Fruit fly (Drosophila melanogaster) whole organism, embryonic: ENCODE data around the gene tomb.

ENCODE experiments used
- CG10209 ChIP-seq: fragments of 200-800 bp; sonication (Bioruptor generic); optimal IDR thresholded peaks from 3 replicates; lab custom pipeline; 2017; ENCODE audit warnings: missing biosample characterization, mild to moderate bottlenecking, missing genetic modification characterization, missing genetic modification reagents
- CG10565 ChIP-seq: fragments of 200-800 bp; sonication (Bioruptor generic); optimal IDR thresholded peaks from 3 replicates; lab custom pipeline; 2016; ENCODE audit warnings: missing biosample characterization, mild to moderate bottlenecking, missing genetic modification characterization
- CG12744 ChIP-seq: fragments of 200-800 bp; sonication (Bioruptor generic); optimal IDR thresholded peaks from 2 replicates; lab custom pipeline; 2016; ENCODE audit warnings: missing biosample characterization, missing genetic modification characterization
- CG12769 ChIP-seq: fragments of 200-800 bp; sonication (Bioruptor generic); optimal IDR thresholded peaks from 2 replicates; lab custom pipeline; 2019; ENCODE audit warnings: missing biosample characterization, mild to moderate bottlenecking, missing genetic modification characterization, moderate library complexity
- CG13123 ChIP-seq: fragments of 200-800 bp; sonication (Bioruptor generic); optimal IDR thresholded peaks from 2 replicates; lab custom pipeline; 2016; ENCODE audit warnings: missing biosample characterization, missing genetic modification characterization
- CG13624 ChIP-seq: fragments of 200-800 bp; sonication (Bioruptor generic); optimal IDR thresholded peaks from 2 replicates; lab custom pipeline; 2016; ENCODE audit warnings: missing biosample characterization, missing genetic modification characterization
- CG14014 ChIP-seq: fragments of 200-800 bp; sonication (Bioruptor generic); IDR thresholded peaks from 2 replicates; pipeline ENCODE4 v1.3.6; 2022; ENCODE audit warnings: missing biosample characterization, missing genetic modification characterization
- CG1529 ChIP-seq: fragments of 200-800 bp; sonication (Bioruptor generic); optimal IDR thresholded peaks from 3 replicates; lab custom pipeline; 2018; ENCODE audit warnings: missing biosample characterization, missing genetic modification characterization
- CG17829 ChIP-seq: fragments of 200-800 bp; optimal IDR thresholded peaks from 2 replicates; lab custom pipeline; 2019; ENCODE audit warnings: missing biosample characterization, mild to moderate bottlenecking, missing genetic modification characterization, moderate library complexity
- CG18262 ChIP-seq: fragments of 200-800 bp; optimal IDR thresholded peaks from 3 replicates; lab custom pipeline; 2019; ENCODE audit warnings: missing biosample characterization, mild to moderate bottlenecking, missing genetic modification characterization, moderate library complexity
- CG18619 ChIP-seq: fragments of 200-800 bp; sonication (Bioruptor generic); optimal IDR thresholded peaks from 3 replicates; lab custom pipeline; 2017; ENCODE audit warnings: missing biosample characterization, mild to moderate bottlenecking, missing genetic modification characterization
- CG4360 ChIP-seq: fragments of 200-800 bp; sonication (Bioruptor generic); IDR thresholded peaks from 2 replicates; pipeline ENCODE4 v1.3.6; 2022; ENCODE audit warnings: missing biosample characterization, missing genetic modification characterization
- CG5245 ChIP-seq: fragments of 200-800 bp; sonication (Bioruptor generic); optimal IDR thresholded peaks from 3 replicates; lab custom pipeline; 2016; ENCODE audit warnings: missing biosample characterization, missing genetic modification characterization
- CG6175 ChIP-seq: fragments of 200-800 bp; sonication (Bioruptor generic); IDR thresholded peaks from 3 replicates; pipeline ENCODE4 v1.3.6; 2022; ENCODE audit warnings: missing biosample characterization, missing genetic modification characterization
- CG6689 ChIP-seq: fragments of 200-800 bp; sonication (Bioruptor generic); IDR thresholded peaks from 2 replicates; pipeline ENCODE4 v1.3.6; 2022; ENCODE audit warnings: missing biosample characterization, missing genetic modification characterization
- CG7786 ChIP-seq: fragments of 200-800 bp; sonication (Bioruptor generic); optimal IDR thresholded peaks from 2 replicates; lab custom pipeline; 2016; ENCODE audit warnings: missing biosample characterization, missing genetic modification characterization
- CG7987 ChIP-seq: fragments of 200-800 bp; sonication (Bioruptor generic); optimal IDR thresholded peaks from 2 replicates; lab custom pipeline; 2018; ENCODE audit warnings: missing biosample characterization, mild to moderate bottlenecking, missing genetic modification characterization, moderate library complexity
- CG8765 ChIP-seq: fragments of 200-800 bp; sonication (Bioruptor generic); IDR thresholded peaks from 2 replicates; pipeline ENCODE4 v1.3.6; 2022; ENCODE audit warnings: missing biosample characterization, missing genetic modification characterization
- CG9797 ChIP-seq: fragments of 200-800 bp; sonication (Bioruptor generic); optimal IDR thresholded peaks from 3 replicates; lab custom pipeline; 2018; ENCODE audit warnings: missing biosample characterization, mild to moderate bottlenecking, missing genetic modification characterization
- D19A ChIP-seq: fragments of 200-800 bp; optimal IDR thresholded peaks from 3 replicates; lab custom pipeline; 2019; ENCODE audit warnings: missing biosample characterization, mild to moderate bottlenecking, missing genetic modification characterization, moderate library complexity
- Dbx ChIP-seq: fragments of 200-800 bp; sonication (Bioruptor generic); IDR thresholded peaks from 3 replicates; pipeline ENCODE4 v1.3.6; 2022; ENCODE audit warnings: missing biosample characterization, missing genetic modification characterization
- Drgx ChIP-seq: fragments of 200-800 bp; sonication (Bioruptor generic); IDR thresholded peaks from 2 replicates; pipeline ENCODE4 v1.3.6; 2022; ENCODE audit warnings: missing biosample characterization, missing genetic modification characterization
- Ets65A ChIP-seq: fragments of 200-800 bp; sonication (Bioruptor generic); peaks from one replicate; lab custom pipeline; 2016; ENCODE audit warnings: missing biosample characterization, missing genetic modification characterization
- Gsc ChIP-seq: fragments of 200-800 bp; sonication (Bioruptor generic); IDR thresholded peaks from 2 replicates; pipeline ENCODE4 v1.3.6; 2022; ENCODE audit warnings: missing biosample characterization, missing genetic modification characterization
- HLH54F ChIP-seq: fragments of 200-800 bp; sonication (Bioruptor generic); optimal IDR thresholded peaks from 3 replicates; lab custom pipeline; 2016; ENCODE audit warnings: missing biosample characterization, missing genetic modification characterization
- HLHmδ ChIP-seq: fragments of 200-800 bp; sonication (Bioruptor generic); optimal IDR thresholded peaks from 2 replicates; lab custom pipeline; 2018; ENCODE audit warnings: missing biosample characterization, mild to moderate bottlenecking, missing genetic modification characterization, moderate library complexity
- Hey ChIP-seq: fragments of 200-800 bp; sonication (Bioruptor generic); optimal IDR thresholded peaks from 3 replicates; lab custom pipeline; 2018; ENCODE audit warnings: missing biosample characterization, mild to moderate bottlenecking, missing genetic modification characterization
- Hmr ChIP-seq: fragments of 200-800 bp; sonication (Bioruptor generic); optimal IDR thresholded peaks from 3 replicates; lab custom pipeline; 2017; ENCODE audit warnings: mild to moderate bottlenecking, missing biosample characterization, missing genetic modification reagents, missing genetic modification characterization
- Hr3 ChIP-seq: fragments of 200-800 bp; sonication (Bioruptor generic); optimal IDR thresholded peaks from 3 replicates; lab custom pipeline; 2016; ENCODE audit warnings: missing biosample characterization, missing genetic modification characterization
- Med ChIP-seq: fragments of 200-800 bp; sonication (Bioruptor generic); peaks from one replicate; lab custom pipeline; 2016; ENCODE audit warnings: missing biosample characterization, missing genetic modification characterization, mild to moderate bottlenecking, inconsistent platforms, moderate library complexity
- Oaz ChIP-seq: fragments of 200-800 bp; sonication (Bioruptor generic); IDR thresholded peaks from 2 replicates; pipeline ENCODE4 v1.3.6; 2022; ENCODE audit warnings: missing biosample characterization, missing genetic modification characterization
- Pdp1 ChIP-seq, 2 experiments: fragments of 200-800 bp; sonication (Bioruptor generic); optimal IDR thresholded peaks; 3 replicates each; lab custom pipeline; 2016; ENCODE audit warnings: missing biosample characterization in 2 of 2, missing genetic modification characterization in 2 of 2, mild to moderate bottlenecking in 1 of 2, moderate library complexity in 1 of 2
- Scr ChIP-seq: fragments of 200-800 bp; sonication (Bioruptor generic); IDR thresholded peaks from 2 replicates; pipeline ENCODE4 v1.3.6; 2022; ENCODE audit warnings: missing biosample characterization, missing genetic modification characterization; ENCODE audit not compliant: partially characterized antibody
- Sox102F ChIP-seq: fragments of 200-800 bp; sonication (Bioruptor generic); optimal IDR thresholded peaks from 2 replicates; lab custom pipeline; 2018; ENCODE audit warnings: missing biosample characterization, mild to moderate bottlenecking, missing genetic modification characterization, moderate library complexity
- YL-1 ChIP-seq: fragments of 200-800 bp; sonication (Bioruptor generic); optimal IDR thresholded peaks from 3 replicates; lab custom pipeline; 2017; ENCODE audit warnings: missing biosample characterization, mild to moderate bottlenecking, missing genetic modification characterization
- bsh ChIP-seq, 2 experiments: fragments of 200-800 bp; sonication (Bioruptor generic); optimal IDR thresholded peaks; 2 replicates each; lab custom pipeline; 2017 to 2018; ENCODE audit warnings: mild to moderate bottlenecking in 2 of 2, missing biosample characterization in 2 of 2, missing genetic modification characterization in 2 of 2, moderate library complexity in 1 of 2
- ems ChIP-seq: fragments of 200-800 bp; sonication (Bioruptor generic); optimal IDR thresholded peaks from 3 replicates; lab custom pipeline; 2016; ENCODE audit warnings: missing biosample characterization, missing genetic modification characterization
- fd3F ChIP-seq: fragments of 200-800 bp; sonication (Bioruptor generic); optimal IDR thresholded peaks from 2 replicates; lab custom pipeline; 2018; ENCODE audit warnings: missing biosample characterization, mild to moderate bottlenecking, missing genetic modification characterization, moderate library complexity
- fu2 ChIP-seq: fragments of 200-800 bp; sonication (Bioruptor generic); optimal IDR thresholded peaks from 2 replicates; lab custom pipeline; 2016; ENCODE audit warnings: missing biosample characterization, missing genetic modification characterization
- mld ChIP-seq: fragments of 200-800 bp; sonication (Bioruptor generic); IDR thresholded peaks from 3 replicates; pipeline ENCODE4 v1.3.6; 2022; ENCODE audit warnings: missing biosample characterization, missing genetic modification characterization; ENCODE audit not compliant: partially characterized antibody
- run ChIP-seq: fragments of 200-800 bp; sonication (Bioruptor generic); optimal IDR thresholded peaks from 3 replicates; lab custom pipeline; 2018; ENCODE audit warnings: missing biosample characterization, mild to moderate bottlenecking, missing genetic modification characterization
- slp2 ChIP-seq: fragments of 200-800 bp; sonication (Bioruptor generic); optimal IDR thresholded peaks from 2 replicates; lab custom pipeline; 2016; ENCODE audit warnings: missing biosample characterization, missing genetic modification characterization
- sr ChIP-seq: fragments of 200-800 bp; sonication (Bioruptor generic); IDR thresholded peaks from 3 replicates; pipeline ENCODE4 v1.3.6; 2022; ENCODE audit warnings: missing biosample characterization, missing genetic modification characterization
- tap ChIP-seq: fragments of 200-800 bp; optimal IDR thresholded peaks from 3 replicates; lab custom pipeline; 2019; ENCODE audit warnings: missing biosample characterization, mild to moderate bottlenecking, missing genetic modification characterization, moderate library complexity
- trh ChIP-seq: fragments of 200-800 bp; sonication (Bioruptor generic); optimal IDR thresholded peaks from 2 replicates; lab custom pipeline; 2016; ENCODE audit warnings: missing biosample characterization, missing genetic modification characterization
- zfh1 ChIP-seq: fragments of 200-800 bp; sonication (Bioruptor generic); IDR thresholded peaks from 3 replicates; pipeline ENCODE4 v1.3.6; 2022; ENCODE audit warnings: missing biosample characterization, missing genetic modification characterization

tomb gene

DNA sequence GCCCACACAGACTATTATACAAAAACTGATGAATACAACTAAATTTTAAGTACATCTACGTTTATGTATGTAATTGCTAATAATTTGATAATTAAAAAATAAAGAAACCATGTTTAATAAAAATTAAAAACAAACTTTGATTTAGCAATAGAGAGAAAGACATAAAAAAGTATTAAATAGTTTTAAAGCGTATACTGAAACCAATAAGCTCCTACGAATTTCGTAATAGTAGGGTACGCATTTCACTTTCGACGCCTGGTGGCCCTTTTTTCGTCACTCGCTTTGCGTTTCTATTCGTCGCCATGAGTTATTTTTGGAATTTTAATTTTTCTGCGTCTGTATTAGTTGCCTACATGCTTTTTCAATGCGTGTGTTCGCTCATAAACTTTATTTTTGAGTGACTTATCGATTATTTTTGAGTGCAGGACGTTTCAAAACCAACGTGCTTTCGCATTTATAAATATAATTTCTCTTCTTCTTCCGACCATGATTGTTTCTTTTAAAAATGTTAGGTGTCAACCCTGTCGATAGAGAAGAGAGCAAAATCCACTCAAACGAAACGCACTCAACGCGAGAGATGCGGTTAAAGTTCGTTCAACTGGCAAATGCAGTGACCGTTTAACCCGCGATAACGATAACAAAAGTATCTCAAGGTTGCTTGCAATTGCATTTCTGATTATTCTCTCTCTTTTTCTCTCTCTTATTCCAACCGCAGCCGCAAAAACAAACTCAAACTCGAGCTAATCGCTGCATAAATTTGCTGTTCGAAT, 10.1 kb upstream of the tomb start, which contains the start of gene Oscillin (continued):
- no peak for TF ChIP-seq CG8765 (GFP tag; lab: Robert Waterston, UW)
- no peak for TF ChIP-seq CG7786 (GFP tag; lab: Kevin White, UChicago)
- TF ChIP-seq run (tag; lab: Kevin White, UChicago) = no peak

DNA sequence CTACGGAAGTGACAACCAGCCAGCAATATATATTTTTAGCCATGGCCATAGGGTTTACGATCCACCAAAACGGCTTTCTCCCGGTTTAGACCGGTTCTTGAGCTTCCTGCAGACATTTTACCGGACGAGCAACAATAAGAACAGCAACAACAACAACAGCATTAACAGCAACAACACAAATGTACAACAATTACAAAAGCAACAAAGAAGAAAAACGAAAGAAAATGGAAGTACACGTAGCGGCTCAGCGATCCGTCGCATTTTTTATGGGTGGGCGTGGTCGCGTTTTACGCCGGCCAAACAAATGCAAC, 9.6 kb upstream of the tomb start:
- TF ChIP-seq sr (GFP tag; lab: Robert Waterston, UW) (peak; percentile 58; the same call in 1 of the 3 replicates), CG12769 (peak; percentile 5), CG4360 (GFP tag; lab: Robert Waterston, UW) (peak; percentile 85), Scr (GFP tag; lab: Robert Waterston, UW) (no peak), HLH54F (GFP tag; lab: Kevin White, UChicago) (peak; percentile 22), Oaz (GFP tag; lab: Robert Waterston, UW) (0 out of 2 replicates have a peak, but pooled peaks have one; percentile 37), bsh (GFP tag; optimal IDR thresholded peaks at IDR 0.05; lab: Kevin White, UChicago) (peak in 1 of 2 experiments; percentile 52), CG13624 (GFP tag; lab: Kevin White, UChicago) (no peak), CG13123 (GFP tag; lab: Kevin White, UChicago) (no peak)

DNA sequence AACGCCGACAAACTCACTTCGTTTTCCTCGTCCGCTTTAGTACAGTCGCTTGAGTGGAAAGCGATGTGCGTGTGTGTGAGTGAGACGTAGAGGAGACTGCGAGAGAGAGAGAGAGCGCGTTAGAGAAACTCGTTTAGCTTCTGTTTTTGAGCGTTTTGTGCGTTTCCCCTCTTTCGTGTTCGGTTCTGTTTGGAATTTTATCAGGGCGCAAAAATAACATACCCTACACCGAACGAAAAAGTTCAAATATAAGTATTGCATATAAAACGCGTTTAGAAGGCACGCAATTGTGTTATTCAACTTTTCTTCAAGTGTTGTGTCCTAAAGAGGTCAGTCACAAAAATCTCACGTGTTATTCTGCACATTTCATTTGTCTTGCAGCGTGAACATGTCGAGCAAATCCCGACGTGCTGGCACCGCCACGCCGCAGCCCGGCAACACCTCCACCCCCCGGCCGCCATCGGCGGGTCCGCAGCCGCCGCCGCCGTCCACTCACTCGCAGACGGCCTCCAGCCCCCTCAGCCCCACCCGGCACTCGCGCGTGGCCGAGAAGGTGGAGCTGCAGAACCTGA, 6.5 kb upstream of the tomb start:
- 0 out of 3 replicates have a peak, but pooled peaks have one; percentile 50 for TF ChIP-seq CG6175 (GFP tag; lab: Robert Waterston, UW)
- no peak for TF ChIP-seq Dbx (GFP tag; lab: Robert Waterston, UW)
- TF ChIP-seq fd3F (GFP tag; lab: Kevin White, UChicago) = peak; percentile 1
- no peak for TF ChIP-seq trh (GFP tag; lab: Kevin White, UChicago)
- no peak for TF ChIP-seq CG9797 (GFP tag; lab: Kevin White, UChicago)
- peak; percentile 38 to 64 for TF ChIP-seq Pdp1 (GFP tag; optimal IDR thresholded peaks at IDR 0.05; lab: Kevin White, UChicago)
- TF ChIP-seq Ets65A (GFP tag; lab: Kevin White, UChicago) = peak; percentile 78
- peak; percentile 54 for TF ChIP-seq Hmr (GFP tag; lab: Kevin White, UChicago)
- TF ChIP-seq Med = peak; percentile 95
- peak; percentile 46 for TF ChIP-seq CG6689 (GFP tag; lab: Robert Waterston, UW)
- no peak for TF ChIP-seq Gsc
- peak; percentile 63 for TF ChIP-seq D19A
- peak; percentile 31 for TF ChIP-seq CG18619
- TF ChIP-seq Sox102F (GFP tag; lab: Kevin White, UChicago) = no peak
- TF ChIP-seq CG10209 = peak; percentile 40
- peak; percentile 36 for TF ChIP-seq CG18262 (tag; lab: Kevin White, UChicago)
- TF ChIP-seq CG1529 = no peak
- TF ChIP-seq CG14014 (GFP tag; lab: Robert Waterston, UW) = peak; percentile 77
- TF ChIP-seq Hr3 (GFP tag; lab: Kevin White, UChicago) = peak; percentile 50
- TF ChIP-seq fu2 (GFP tag; lab: Kevin White, UChicago) = peak; percentile 15
- TF ChIP-seq zfh1 (GFP tag; lab: Robert Waterston, UW) = peak; percentile 76; the same call in 2 of the 3 replicates
- TF ChIP-seq CG5245 (GFP tag; lab: Kevin White, UChicago) = no peak
- TF ChIP-seq mld (GFP tag; lab: Robert Waterston, UW) = no peak
- TF ChIP-seq Drgx = peak; percentile 68
- no peak for TF ChIP-seq HLHmδ (GFP tag; lab: Kevin White, UChicago)
- no peak for TF ChIP-seq YL-1 (GFP tag; lab: Kevin White, UChicago)
- peak; percentile 21 for TF ChIP-seq slp2
- TF ChIP-seq CG10565 (GFP tag; lab: Kevin White, UChicago) = no peak
- TF ChIP-seq tap = no peak
- peak; percentile 42 for TF ChIP-seq CG7987
- TF ChIP-seq CG12744 (GFP tag; lab: Kevin White, UChicago) = no peak
- TF ChIP-seq CG17829 (tag; lab: Kevin White, UChicago) = peak; percentile 8
- TF ChIP-seq Hey = peak; percentile 18
- TF ChIP-seq ems (GFP tag; lab: Kevin White, UChicago) = no peak
